Fruit fly (Drosophila melanogaster) whole organism, wandering third instar larva: ENCODE measurements around the gene CG14694.
A peak's percentile ranks its signal among the peaks of the same experiment; 100 is the strongest.

Source experiments
- Rel ChIP-seq, 2 experiments: fragments of 200-800 bp; sonication (Bioruptor generic) in 1 of 2; optimal IDR thresholded peaks; 2 replicates in 1 of 2; 3 replicates in 1 of 2; lab custom pipeline; 2016 to 2019; ENCODE audit warnings: mild to moderate bottlenecking in 2 of 2, missing biosample characterization in 2 of 2, missing genetic modification characterization in 2 of 2, moderate library complexity in 1 of 2
- Sp1 ChIP-seq: fragments of 200-800 bp; sonication (Bioruptor generic); optimal IDR thresholded peaks from 3 replicates; lab custom pipeline; 2019; ENCODE audit warnings: missing biosample characterization, mild to moderate bottlenecking, missing genetic modification characterization, moderate library complexity
- dl ChIP-seq, 2 experiments: fragments of 175-275, 200-275 bp in 1 of 2; fragments of 200-275 bp in 1 of 2; sonication (Bioruptor generic); optimal IDR thresholded peaks; lab custom pipeline; 2018; ENCODE audit warnings: mild to moderate bottlenecking in 2 of 2, missing biosample characterization in 2 of 2, missing genetic modification characterization in 2 of 2, moderate library complexity in 2 of 2; ENCODE audit not compliant: partially characterized antibody in 2 of 2, insufficient read depth in 1 of 2
- lola ChIP-seq: fragments of >200 bp; optimal IDR thresholded peaks from 2 replicates; lab custom pipeline; 2017; ENCODE audit warnings: missing biosample characterization, missing genetic modification characterization

dm6 chr3R:10888633-10889519 is 29.3 kb upstream of the CG14694 start:
- TF ChIP-seq Sp1 (GFP tag; lab: Kevin White, UChicago) (peak; percentile 36), lola (GFP tag; lab: Kevin White, UChicago) (no peak), Rel (GFP tag; optimal IDR thresholded peaks at IDR 0.05; lab: Kevin White, UChicago) (no peak), Rel (tag; optimal IDR thresholded peaks at IDR 0.05; lab: Kevin White, UChicago) (peak; percentile 11), dl (GFP tag; optimal IDR thresholded peaks at IDR 0.05; lab: Kevin White, UChicago; ENCODE audit: insufficient read depth in 1 of 2, partially characterized antibody in 2 of 2) (peak; percentile 92 to 97)
